Worm (Caenorhabditis elegans): ENCODE measurements around the gene ZK616.1.
A peak's percentile ranks its signal among the peaks of the same experiment; 100 is the strongest.

ZK616.1 gene

ce11 chrIV:5368860-5369259, 31.8 kb upstream of the ZK616.1 start (continued):
- TF ChIP-seq nhr-23 (tag; optimal IDR thresholded peaks at IDR 0.05) (no peak), unc-62 (GFP tag; optimal IDR thresholded peaks at IDR 0.05) (no peak), alr-1 (tag; optimal IDR thresholded peaks at IDR 0.05) (no peak), sem-4 (tag; optimal IDR thresholded peaks at IDR 0.05) (no peak), lin-39 (tag; optimal IDR thresholded peaks at IDR 0.05) (no peak), mab-5 (tag; optimal IDR thresholded peaks at IDR 0.05) (no peak), nhr-25 (tag; optimal IDR thresholded peaks at IDR 0.05) (peak; percentile 20), nhr-77 (tag; optimal IDR thresholded peaks at IDR 0.05) (no peak), nhr-12 (tag; optimal IDR thresholded peaks at IDR 0.05) (no peak), unc-55 (GFP tag; optimal IDR thresholded peaks at IDR 0.05) (peak; percentile 52), ztf-4 (tag; optimal IDR thresholded peaks at IDR 0.05) (no peak), unc-39 (tag; optimal IDR thresholded peaks at IDR 0.05) (no peak), ztf-1 (GFP tag; conservative IDR thresholded peaks at IDR 0.05) (no peak), mbf-1 (tag; optimal IDR thresholded peaks at IDR 0.05) (no peak)

- TF ChIP-seq R02D3.7 (tag; optimal IDR thresholded peaks at IDR 0.05) (no peak), C34F6.9 (tag; optimal IDR thresholded peaks at IDR 0.05) (peak; percentile 2)
Observed at ce11 chrIV:5369414-5369813, 31.3 kb upstream of the ZK616.1 start, which contains the start of gene F41H10.3. TSS of gene F41H10.3 (plus strand) at chrIV:5369801.

ce11 chrIV:5370914-5371313, 29.8 kb upstream of the ZK616.1 start:
- TF ChIP-seq lsy-2 (tag; optimal IDR thresholded peaks at IDR 0.05) (peak in 1 of 2 experiments; percentile 26), unc-39 (tag; optimal IDR thresholded peaks at IDR 0.05) (no peak), unc-55 (GFP tag; optimal IDR thresholded peaks at IDR 0.05) (peak; percentile 53)

ce11 chrIV:5374321-5374720, 26.4 kb upstream of the ZK616.1 start:
- TF ChIP-seq fos-1 (tag; optimal IDR thresholded peaks at IDR 0.05) = peak; percentile 2
- no peak for TF ChIP-seq nhr-11 (tag; optimal IDR thresholded peaks at IDR 0.05)

ce11 chrIV:5374946-5375345, 25.8 kb upstream of the ZK616.1 start:
- TF ChIP-seq R02D3.7 (tag; optimal IDR thresholded peaks at IDR 0.05) (no peak), aly-2 (tag; optimal IDR thresholded peaks at IDR 0.05) (no peak), zag-1 (tag; optimal IDR thresholded peaks at IDR 0.05) (no peak), ztf-1 (GFP tag; conservative IDR thresholded peaks at IDR 0.05) (no peak), lsy-2 (tag; optimal IDR thresholded peaks at IDR 0.05) (no peak), nhr-25 (tag; optimal IDR thresholded peaks at IDR 0.05) (no peak), ceh-82 (tag; optimal IDR thresholded peaks at IDR 0.05) (no peak), sma-9 (GFP tag; optimal IDR thresholded peaks at IDR 0.05) (no peak), sma-9 (tag; optimal IDR thresholded peaks at IDR 0.05) (no peak), nhr-11 (tag; optimal IDR thresholded peaks at IDR 0.05) (no peak), fos-1 (tag; optimal IDR thresholded peaks at IDR 0.05) (no peak), egl-27 (tag; optimal IDR thresholded peaks at IDR 0.05) (no peak), nhr-21 (tag; optimal IDR thresholded peaks at IDR 0.05) (no peak), nhr-6 (tag; optimal IDR thresholded peaks at IDR 0.05) (no peak), elt-3 (tag; optimal IDR thresholded peaks at IDR 0.05) (no peak), dmd-4 (tag; optimal IDR thresholded peaks at IDR 0.05) (no peak), sma-3 (GFP tag; optimal IDR thresholded peaks at IDR 0.05) (no peak), lin-13 (GFP tag; optimal IDR thresholded peaks at IDR 0.05) (no peak)

ce11 chrIV:5377062-5377461, 23.6 kb upstream of the ZK616.1 start, which contains the start of gene elo-5:
TSS of gene elo-5 (minus strand) at chrIV:5377117.
- TF ChIP-seq lsy-2 (tag; optimal IDR thresholded peaks at IDR 0.05) = no peak
- no peak for TF ChIP-seq gmeb-1 (tag; optimal IDR thresholded peaks at IDR 0.05)
- no peak for TF ChIP-seq lin-13 (GFP tag; optimal IDR thresholded peaks at IDR 0.05)
- TF ChIP-seq skn-1 (tag; optimal IDR thresholded peaks at IDR 0.05) = no peak
- TF ChIP-seq sma-3 (GFP tag; optimal IDR thresholded peaks at IDR 0.05) = no peak
- no peak for TF ChIP-seq elt-1 (tag; optimal IDR thresholded peaks at IDR 0.05)
- TF ChIP-seq fos-1 (tag; optimal IDR thresholded peaks at IDR 0.05) = peak; percentile 76

All from whole organism, L2 larva.